Worm (Caenorhabditis elegans) whole organism, L1 larva: Measurements from ENCODE around the gene rps-18.
"Not testable (repeated sequence)": the region's sequence is repeated elsewhere in the genome, so short reads cannot be mapped to it uniquely, and the experiment has no call there.

Source experiments
- lsy-2 ChIP-seq, 2 experiments: fragments of 150-350 bp; optimal IDR thresholded peaks; 2 replicates each; lab custom pipeline; 2014; ENCODE audit warnings: missing biosample characterization in 2 of 2, missing genetic modification characterization in 2 of 2
- mdl-1 ChIP-seq, 2 experiments: fragments of 150-350 bp; optimal IDR thresholded peaks; 2 replicates each; lab custom pipeline; 2014 to 2017; ENCODE audit warnings: missing biosample characterization in 2 of 2, missing genetic modification characterization in 2 of 2, inconsistent platforms in 1 of 2
- nhr-237 ChIP-seq: fragments of 150-350 bp; optimal IDR thresholded peaks from 2 replicates; lab custom pipeline; 2014; ENCODE audit warnings: missing biosample characterization, missing genetic modification characterization

- not testable (repeated sequence) for TF ChIP-seq nhr-237 (tag; lab: Kevin White, UChicago); lsy-2 (tag; optimal IDR thresholded peaks at IDR 0.05; lab: Kevin White, UChicago); mdl-1 (tag; optimal IDR thresholded peaks at IDR 0.05; lab: Kevin White, UChicago)
Observed at ce11 chrIV:14780566-14780965, 44.9 kb upstream of the rps-18 start.
